Worm (Caenorhabditis elegans): ENCODE data around the gene jhdm-1.

The jhdm-1 gene

ce11 chrIII:6462610-6463009, 8.3 kb downstream of the jhdm-1 start, which contains the start of gene T26A5.8 (continued):
- TF ChIP-seq ama-1 (optimal IDR thresholded peaks at IDR 0.05), result peak; percentile 10
- TF ChIP-seq ama-1 (GFP tag; optimal IDR thresholded peaks at IDR 0.05), result peak in 1 of 2 experiments; percentile 33
- peak; percentile 33 for TF ChIP-seq atf-7 (tag; optimal IDR thresholded peaks at IDR 0.05)
- TF ChIP-seq sptf-2 (GFP tag; optimal IDR thresholded peaks at IDR 0.05), result no peak
- TF ChIP-seq Y67H2A.10 (GFP tag; conservative IDR thresholded peaks at IDR 0.05), result no peak
- TF ChIP-seq nfya-1 (tag; optimal IDR thresholded peaks at IDR 0.05; ENCODE audit: borderline replicate concordance, insufficient read depth), result no peak
- TF ChIP-seq F49E8.2 (tag; optimal IDR thresholded peaks at IDR 0.05; ENCODE audit: insufficient read depth), result peak; percentile 51
- TF ChIP-seq pha-4 (tag; optimal IDR thresholded peaks at IDR 0.05), result no peak
- TF ChIP-seq ztf-3 (GFP tag; optimal IDR thresholded peaks at IDR 0.05), result peak; percentile 50
- no peak for TF ChIP-seq snpc-4 (GFP tag; optimal IDR thresholded peaks at IDR 0.05)
- peak in 2 of 4 experiments; percentile 10 to 19 for TF ChIP-seq snpc-4 (tag; optimal IDR thresholded peaks at IDR 0.05)
- no peak for TF ChIP-seq xnd-1 (tag; optimal IDR thresholded peaks at IDR 0.05)
- TF ChIP-seq lin-54 (GFP tag; optimal IDR thresholded peaks at IDR 0.05), result peak; percentile 63
- peak; percentile 73 for TF ChIP-seq F52B5.7 (tag; optimal IDR thresholded peaks at IDR 0.05)
- TF ChIP-seq nhr-179 (tag; optimal IDR thresholded peaks at IDR 0.05), result no peak
- TF ChIP-seq unc-130 (GFP tag; optimal IDR thresholded peaks at IDR 0.05), result peak; percentile 22
- TF ChIP-seq fkh-3 (tag; optimal IDR thresholded peaks at IDR 0.05), result no peak
- no peak for TF ChIP-seq F57C9.4 (tag; optimal IDR thresholded peaks at IDR 0.05)
- TF ChIP-seq efl-1 (GFP tag; optimal IDR thresholded peaks at IDR 0.05), result no peak
- no peak for TF ChIP-seq ztf-25 (GFP tag; IDR thresholded peaks at IDR 0.05)
- no peak for TF ChIP-seq ztf-22 (GFP tag; optimal IDR thresholded peaks at IDR 0.05)
- no peak for TF ChIP-seq B0019.2 (GFP tag; conservative IDR thresholded peaks at IDR 0.05)
- TF ChIP-seq mcd-1 (GFP tag; IDR thresholded peaks at IDR 0.05), result peak; percentile 47; the same call in 1 of the 2 replicates
- TF ChIP-seq snpc-1.3 (tag; optimal IDR thresholded peaks at IDR 0.05; ENCODE audit: insufficient read depth), result peak; percentile 41
- peak; percentile 73 for TF ChIP-seq snpc-3.4 (tag; optimal IDR thresholded peaks at IDR 0.05)
- peak; percentile 44 for TF ChIP-seq repo-1 (tag; optimal IDR thresholded peaks at IDR 0.05)
- peak; percentile 75 for TF ChIP-seq athp-1 (tag; optimal IDR thresholded peaks at IDR 0.05)

- TF ChIP-seq rec-8 (tag; optimal IDR thresholded peaks at IDR 0.05) (no peak), ztf-22 (GFP tag; optimal IDR thresholded peaks at IDR 0.05) (no peak), Y53G8AR.9 (GFP tag; conservative IDR thresholded peaks at IDR 0.05) (0 out of 2 replicates have a peak, but pooled peaks have one; percentile 15)
Observed at ce11 chrIII:6463679-6464078, 9.4 kb downstream of the jhdm-1 start, which contains the start of gene dlc-1. dlc-1 (minus strand) TSS chrIII:6463779.

- TF ChIP-seq ceh-91 (GFP tag; IDR thresholded peaks at IDR 0.05), result peak; percentile 71
- TF ChIP-seq F57C9.4 (tag; optimal IDR thresholded peaks at IDR 0.05), result no peak
- peak; percentile 19 for TF ChIP-seq T07F8.4 (tag; optimal IDR thresholded peaks at IDR 0.05)
- peak; percentile 77 for TF ChIP-seq F33H1.4 (GFP tag; IDR thresholded peaks at IDR 0.05)
- TF ChIP-seq nhr-179 (tag; optimal IDR thresholded peaks at IDR 0.05), result no peak
- TF ChIP-seq F49E8.2 (tag; optimal IDR thresholded peaks at IDR 0.05; ENCODE audit: insufficient read depth), result no peak
- no peak for TF ChIP-seq snpc-1.1 (tag; optimal IDR thresholded peaks at IDR 0.05; ENCODE audit: insufficient read depth)
- peak; percentile 68 for TF ChIP-seq attf-3 (GFP tag; conservative IDR thresholded peaks at IDR 0.05)
- peak; percentile 40 for TF ChIP-seq ztf-3 (GFP tag; optimal IDR thresholded peaks at IDR 0.05)
- TF ChIP-seq D2030.7 (GFP tag; IDR thresholded peaks at IDR 0.05), result peak; percentile 74
- TF ChIP-seq atf-7 (tag; optimal IDR thresholded peaks at IDR 0.05), result peak; percentile 91
- peak; percentile 72 for TF ChIP-seq ceh-100 (GFP tag; IDR thresholded peaks at IDR 0.05)
- TF ChIP-seq dpl-1 (GFP tag; optimal IDR thresholded peaks at IDR 0.05), result peak; percentile 61
- TF ChIP-seq ztf-22 (GFP tag; optimal IDR thresholded peaks at IDR 0.05), result peak; percentile 72
- peak; percentile 93 for TF ChIP-seq pbrm-1 (GFP tag; IDR thresholded peaks at IDR 0.05)
- no peak for TF ChIP-seq nfya-2 (GFP tag; IDR thresholded peaks at IDR 0.05)
- TF ChIP-seq egl-18 (GFP tag; IDR thresholded peaks at IDR 0.05), result no peak
- TF ChIP-seq madf-10 (tag; optimal IDR thresholded peaks at IDR 0.05), result no peak
- no peak for TF ChIP-seq lin-40 (tag; optimal IDR thresholded peaks at IDR 0.05)
- TF ChIP-seq cebp-2 (GFP tag; IDR thresholded peaks at IDR 0.05), result 0 out of 2 replicates have a peak, but pooled peaks have one; percentile 78
- peak; percentile 95 for TF ChIP-seq attf-5 (GFP tag; optimal IDR thresholded peaks at IDR 0.05)
- no peak for TF ChIP-seq F10E7.11 (tag; optimal IDR thresholded peaks at IDR 0.05)
Observed at ce11 chrIII:6464113-6464571, 9.9 kb downstream of the jhdm-1 start.
